Worm (Caenorhabditis elegans) whole organism, mixed stage, embryonic: ENCODE measurements around the gene plpp-1.3.

Experiments used
- bed-3 ChIP-seq: fragments of 200-800 bp; sonication (Bioruptor generic); optimal IDR thresholded peaks from 3 replicates; lab custom pipeline; 2018; ENCODE audit warnings: mild to moderate bottlenecking, missing genetic modification characterization, moderate library complexity, missing compliant biosample characterization
- blmp-1 ChIP-seq: fragments of 150-350 bp; optimal IDR thresholded peaks from 2 replicates; lab custom pipeline; 2014; ENCODE audit warnings: missing biosample characterization, missing genetic modification characterization
- ceh-39 ChIP-seq: fragments of 150-350 bp; optimal IDR thresholded peaks from 2 replicates; lab custom pipeline; 2014; ENCODE audit warnings: missing biosample characterization, missing genetic modification characterization
- ceh-43 ChIP-seq: fragments of 200-800 bp; sonication (Bioruptor generic); optimal IDR thresholded peaks from 2 replicates; lab custom pipeline; 2018; ENCODE audit warnings: mild to moderate bottlenecking, missing genetic modification characterization, moderate library complexity, missing compliant biosample characterization
- ceh-83 ChIP-seq: fragments of 200-800 bp; sonication (Bioruptor generic); optimal IDR thresholded peaks from 2 replicates; lab custom pipeline; 2018; ENCODE audit warnings: mild to moderate bottlenecking, missing genetic modification characterization, missing compliant biosample characterization
- ces-1 ChIP-seq: fragments of 150-350 bp; optimal IDR thresholded peaks from 2 replicates; lab custom pipeline; 2014; ENCODE audit warnings: missing biosample characterization, missing genetic modification reagents, missing genetic modification characterization
- cnd-1 ChIP-seq: fragments of 200-800 bp; sonication (Bioruptor generic); optimal IDR thresholded peaks from 2 replicates; lab custom pipeline; 2018; ENCODE audit warnings: mild to moderate bottlenecking, missing genetic modification characterization, missing compliant biosample characterization
- drap-1 ChIP-seq: fragments of 200-800 bp; sonication (Bioruptor generic); optimal IDR thresholded peaks from 3 replicates; lab custom pipeline; 2018; ENCODE audit warnings: mild to moderate bottlenecking, missing genetic modification characterization, missing compliant biosample characterization
- elt-1 ChIP-seq: sonication (generic microtip); optimal IDR thresholded peaks from 2 replicates; lab custom pipeline; 2017; ENCODE audit warnings: missing genetic modification characterization, mild to moderate bottlenecking, missing compliant biosample characterization, antibody characterized with exemption, moderate library complexity, borderline replicate concordance; ENCODE audit not compliant: insufficient read depth
- elt-3 ChIP-seq: fragments of 150-350 bp; optimal IDR thresholded peaks from 2 replicates; lab custom pipeline; 2014; ENCODE audit warnings: missing biosample characterization, missing genetic modification characterization
- flh-1 ChIP-seq: fragments of 200-800 bp; sonication (Bioruptor generic); optimal IDR thresholded peaks from 2 replicates; lab custom pipeline; 2018; ENCODE audit warnings: mild to moderate bottlenecking, missing genetic modification characterization, moderate library complexity, missing compliant biosample characterization
- ham-2 ChIP-seq: fragments of 200-800 bp; sonication (Bioruptor generic); optimal IDR thresholded peaks from 2 replicates; lab custom pipeline; 2018; ENCODE audit warnings: mild to moderate bottlenecking, missing genetic modification characterization, missing compliant biosample characterization
- hlh-1 ChIP-seq: fragments of 150-350 bp; optimal IDR thresholded peaks from 2 replicates; lab custom pipeline; 2014; ENCODE audit warnings: missing biosample characterization, missing genetic modification reagents, missing genetic modification characterization
- lin-32 ChIP-seq: fragments of 200-800 bp; sonication (Bioruptor generic); optimal IDR thresholded peaks from 2 replicates; lab custom pipeline; 2018; ENCODE audit warnings: mild to moderate bottlenecking, missing genetic modification characterization, missing compliant biosample characterization
- lsy-2 ChIP-seq: fragments of 150-350 bp; optimal IDR thresholded peaks from 2 replicates; lab custom pipeline; 2014; ENCODE audit warnings: missing biosample characterization, missing genetic modification characterization
- mep-1 ChIP-seq: fragments of 150-350 bp; optimal IDR thresholded peaks from 2 replicates; lab custom pipeline; 2017; ENCODE audit warnings: missing biosample characterization, missing genetic modification reagents, missing genetic modification characterization, inconsistent platforms
- mls-2 ChIP-seq: sonication (generic microtip); optimal IDR thresholded peaks from 2 replicates; lab custom pipeline; 2016; ENCODE audit warnings: mild to moderate bottlenecking, missing genetic modification characterization, moderate library complexity, missing compliant biosample characterization
- nhr-12 ChIP-seq: fragments of 150-350 bp; optimal IDR thresholded peaks from 2 replicates; lab custom pipeline; 2014; ENCODE audit warnings: missing biosample characterization, missing genetic modification characterization
- nhr-2 ChIP-seq: fragments of 150-350 bp; optimal IDR thresholded peaks from 2 replicates; lab custom pipeline; 2014; ENCODE audit warnings: missing biosample characterization, missing genetic modification characterization
- nhr-237 ChIP-seq: fragments of 150-350 bp; optimal IDR thresholded peaks from 2 replicates; lab custom pipeline; 2014; ENCODE audit warnings: missing biosample characterization, missing genetic modification characterization
- nhr-28 ChIP-seq: fragments of 150-350 bp; optimal IDR thresholded peaks from 2 replicates; lab custom pipeline; 2014; ENCODE audit warnings: missing biosample characterization, missing genetic modification characterization
- pha-4 ChIP-seq: fragments of 150-350 bp; optimal IDR thresholded peaks from 2 replicates; lab custom pipeline; 2018; ENCODE audit warnings: missing biosample characterization, missing genetic modification reagents, missing genetic modification characterization
- snpc-4 ChIP-seq: fragments of 150-350 bp; optimal IDR thresholded peaks from 2 replicates; lab custom pipeline; 2014; ENCODE audit warnings: missing biosample characterization, missing genetic modification characterization
- sptf-1 ChIP-seq: sonication (generic microtip); optimal IDR thresholded peaks from 2 replicates; lab custom pipeline; 2017; ENCODE audit warnings: mild to moderate bottlenecking, missing genetic modification characterization, moderate library complexity, missing compliant biosample characterization
- tbx-8 ChIP-seq: fragments of 200-800 bp; sonication (Bioruptor generic); optimal IDR thresholded peaks from 2 replicates; lab custom pipeline; 2018; ENCODE audit warnings: mild to moderate bottlenecking, missing genetic modification characterization, moderate library complexity, missing compliant biosample characterization
- unc-120 ChIP-seq: sonication (generic microtip); optimal IDR thresholded peaks from 2 replicates; lab custom pipeline; 2017; ENCODE audit warnings: missing genetic modification characterization, missing compliant biosample characterization; ENCODE audit not compliant: poor library complexity, severe bottlenecking
- unc-62 ChIP-seq: fragments of 150-350 bp; optimal IDR thresholded peaks from 2 replicates; lab custom pipeline; 2014; ENCODE audit warnings: missing biosample characterization, missing genetic modification reagents, missing genetic modification characterization
- zip-8 ChIP-seq: fragments of 150-350 bp; optimal IDR thresholded peaks from 2 replicates; lab custom pipeline; 2014; ENCODE audit warnings: missing biosample characterization, missing genetic modification characterization

The plpp-1.3 gene

DNA sequence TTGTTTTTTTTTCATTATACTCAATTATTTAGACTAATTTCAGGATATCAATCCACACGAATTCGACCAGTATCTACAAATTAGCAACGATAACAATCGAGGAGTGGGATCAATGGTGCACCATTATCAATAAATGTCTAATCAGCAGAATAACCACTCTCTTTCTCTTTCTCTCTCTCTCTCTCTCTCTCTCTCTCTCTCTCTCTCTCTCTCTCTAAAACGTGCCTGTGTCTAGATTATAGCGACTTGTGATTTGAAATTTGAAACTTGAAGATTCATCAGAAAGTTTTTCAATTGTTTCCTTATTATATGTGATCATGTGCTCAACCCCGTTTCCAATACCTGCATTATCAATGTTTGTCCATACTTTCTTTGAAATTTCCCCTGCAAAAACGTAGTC lies 864 bp upstream of the plpp-1.3 start:
- TF ChIP-seq mls-2 (tag; lab: Kevin White, UChicago), result no peak

DNA sequence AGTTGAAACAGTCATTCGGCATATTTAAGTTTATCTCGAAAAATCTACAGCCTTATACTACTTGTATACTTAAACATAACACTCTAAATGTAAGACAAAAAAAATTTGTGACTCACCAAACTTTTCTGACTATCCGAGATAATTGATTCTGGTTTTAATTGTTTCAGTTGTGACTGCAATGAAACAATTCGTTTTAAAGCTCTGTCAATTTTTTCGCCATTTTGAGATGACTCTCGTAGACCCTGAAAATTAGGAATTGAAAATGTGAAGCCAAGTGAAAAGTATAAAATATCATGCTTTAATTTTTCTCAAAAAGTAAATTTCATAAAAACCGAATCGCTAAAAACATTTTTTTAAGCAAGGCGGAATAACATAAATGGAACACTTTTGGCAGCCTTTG lies 9.2 kb downstream of the plpp-1.3 start:
- no peak for TF ChIP-seq ceh-83 (GFP tag; lab: Kevin White, UChicago)
- TF ChIP-seq lsy-2, result no peak
- TF ChIP-seq mep-1 (tag; lab: Kevin White, UChicago), result no peak
- TF ChIP-seq nhr-28 (tag; lab: Kevin White, UChicago), result no peak
- no peak for TF ChIP-seq ceh-43 (GFP tag; lab: Kevin White, UChicago)
- no peak for TF ChIP-seq blmp-1 (tag; lab: Kevin White, UChicago)
- TF ChIP-seq flh-1 (GFP tag; lab: Kevin White, UChicago), result no peak
- TF ChIP-seq ham-2, result no peak
- no peak for TF ChIP-seq nhr-2 (tag; lab: Kevin White, UChicago)
- no peak for TF ChIP-seq zip-8 (tag; lab: Kevin White, UChicago)
- no peak for TF ChIP-seq sptf-1 (tag; lab: Kevin White, UChicago)
- no peak for TF ChIP-seq mls-2 (tag; lab: Kevin White, UChicago)
- TF ChIP-seq ces-1, result no peak
- no peak for TF ChIP-seq lin-32 (GFP tag; lab: Kevin White, UChicago)
- no peak for TF ChIP-seq snpc-4 (tag; lab: Kevin White, UChicago)
- TF ChIP-seq nhr-237 (tag; lab: Kevin White, UChicago), result no peak
- no peak for TF ChIP-seq pha-4 (tag; lab: Kevin White, UChicago)
- no peak for TF ChIP-seq drap-1 (GFP tag; lab: Kevin White, UChicago)
- TF ChIP-seq unc-62 (GFP tag; lab: Kevin White, UChicago), result no peak

DNA sequence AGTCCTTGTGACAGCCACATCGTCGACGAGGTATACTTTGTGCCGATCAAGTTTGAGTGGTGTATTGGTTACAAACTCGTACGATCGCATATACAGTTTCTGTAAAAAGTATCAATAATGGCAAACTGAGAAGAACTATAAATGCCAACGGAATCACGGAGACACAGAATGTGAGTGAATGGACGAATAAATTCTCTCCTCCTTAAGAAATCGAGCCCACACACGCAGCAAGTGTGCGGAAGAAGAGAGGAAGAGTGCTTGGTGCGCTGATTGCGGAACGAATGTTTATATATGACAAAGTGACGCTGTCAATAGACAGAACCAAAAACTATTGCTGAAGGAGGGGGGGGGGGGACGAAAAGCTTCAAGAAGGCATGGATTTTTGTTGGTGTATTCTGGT lies 16.7 kb downstream of the plpp-1.3 start, which contains the start of gene rhgf-1:
Gene rhgf-1 (minus strand): TSS at position 101 of the 400 bp plus-strand sequence.
- no peak for TF ChIP-seq unc-120
- no peak for TF ChIP-seq nhr-2 (tag; lab: Kevin White, UChicago)
- TF ChIP-seq nhr-28 (tag; lab: Kevin White, UChicago), result no peak
- no peak for TF ChIP-seq bed-3 (GFP tag; lab: Kevin White, UChicago)
- no peak for TF ChIP-seq ceh-83 (GFP tag; lab: Kevin White, UChicago)
- no peak for TF ChIP-seq blmp-1 (tag; lab: Kevin White, UChicago)
- no peak for TF ChIP-seq ceh-39 (tag; lab: Kevin White, UChicago)

DNA sequence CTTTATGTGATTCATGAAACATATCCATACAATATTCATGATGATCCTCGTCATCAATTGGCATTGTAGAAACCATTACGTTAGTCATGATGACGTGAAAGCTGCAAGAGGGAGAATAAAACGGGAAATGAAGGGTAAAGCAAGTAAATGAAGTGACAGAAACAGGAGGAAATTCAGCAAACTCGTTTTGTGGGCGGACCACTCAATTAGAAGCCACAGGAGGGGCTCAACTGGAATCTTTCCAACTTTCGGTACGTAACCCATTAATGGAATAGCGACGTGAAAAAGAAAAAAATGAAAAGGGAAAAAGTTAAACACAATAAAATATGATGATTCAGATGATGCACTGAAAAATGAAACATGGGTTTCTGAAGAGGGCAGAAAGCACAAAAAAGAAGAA lies 21.9 kb downstream of the plpp-1.3 start, which contains the start of gene T01C1.4:
Gene T01C1.4 (minus strand): TSS at position 101 of the 400 bp plus-strand sequence.
- no peak for TF ChIP-seq snpc-4 (tag; lab: Kevin White, UChicago)
- no peak for TF ChIP-seq sptf-1 (tag; lab: Kevin White, UChicago)
- TF ChIP-seq elt-3 (tag; lab: Kevin White, UChicago), result no peak
- TF ChIP-seq nhr-28 (tag; lab: Kevin White, UChicago), result no peak
- no peak for TF ChIP-seq cnd-1 (tag; lab: Kevin White, UChicago)
- TF ChIP-seq elt-1 (tag; lab: Kevin White, UChicago), result no peak
- TF ChIP-seq ceh-83 (GFP tag; lab: Kevin White, UChicago), result no peak
- TF ChIP-seq mep-1 (tag; lab: Kevin White, UChicago), result no peak
- no peak for TF ChIP-seq nhr-12
- no peak for TF ChIP-seq unc-62 (GFP tag; lab: Kevin White, UChicago)
- TF ChIP-seq drap-1 (GFP tag; lab: Kevin White, UChicago), result no peak
- no peak for TF ChIP-seq nhr-237 (tag; lab: Kevin White, UChicago)
- no peak for TF ChIP-seq ceh-43 (GFP tag; lab: Kevin White, UChicago)

DNA sequence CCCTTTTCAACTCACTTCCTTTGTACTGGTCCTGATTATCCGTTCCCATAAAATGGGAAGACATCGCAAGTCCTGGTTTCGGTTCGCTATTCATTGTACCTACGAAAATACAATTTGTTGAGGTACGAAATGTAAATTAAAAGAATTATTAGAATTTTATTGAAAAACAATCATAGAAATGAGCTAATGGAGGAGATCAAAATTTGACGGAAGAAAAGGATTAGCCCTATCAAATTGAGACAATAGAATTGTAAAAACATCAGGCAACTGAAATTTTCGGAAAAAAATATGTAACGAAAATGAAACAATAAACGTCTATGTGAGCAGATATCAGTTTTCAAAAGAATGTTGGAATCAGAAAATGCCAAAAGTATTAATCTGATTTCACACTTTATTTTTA lies 26.8 kb downstream of the plpp-1.3 start, which contains the start of gene mbr-1:
Gene mbr-1 (minus strand): TSS at position 101 of the 400 bp plus-strand sequence.
- no peak for TF ChIP-seq flh-1 (GFP tag; lab: Kevin White, UChicago)
- TF ChIP-seq ces-1, result no peak
- no peak for TF ChIP-seq tbx-8 (GFP tag; lab: Kevin White, UChicago)
- TF ChIP-seq hlh-1 (tag; lab: Kevin White, UChicago), result no peak
- no peak for TF ChIP-seq blmp-1 (tag; lab: Kevin White, UChicago)
- TF ChIP-seq ceh-43 (GFP tag; lab: Kevin White, UChicago), result no peak
- no peak for TF ChIP-seq ceh-83 (GFP tag; lab: Kevin White, UChicago)
- TF ChIP-seq elt-1 (tag; lab: Kevin White, UChicago), result no peak
- no peak for TF ChIP-seq ham-2
